Fruit fly (Drosophila melanogaster): ENCODE results near the gene Snmp1.

Snmp1 gene

dm6 chr3R:21205680-21206326 lies 37.8 kb upstream of the Snmp1 start:
- TF ChIP-seq Pif1A (GFP tag; optimal IDR thresholded peaks at IDR 0.05) (peak; percentile 83), CG34367 (tag; optimal IDR thresholded peaks at IDR 0.05) (peak; percentile 51), CG9948 (tag; optimal IDR thresholded peaks at IDR 0.05) (peak; percentile 69), CG8159 (tag; optimal IDR thresholded peaks at IDR 0.05) (no peak), CG17806 (tag; optimal IDR thresholded peaks at IDR 0.05) (peak; percentile 73), D1 (tag; optimal IDR thresholded peaks at IDR 0.05) (no peak), CG14655 (GFP tag; optimal IDR thresholded peaks at IDR 0.05) (peak; percentile 92), CG12605 (GFP tag; IDR thresholded peaks at IDR 0.05) (peak; percentile 70), Snoo (tag; optimal IDR thresholded peaks at IDR 0.05) (peak; percentile 17), CG13204 (GFP tag; optimal IDR thresholded peaks at IDR 0.05) (peak; percentile 99), fd96Ca (GFP tag; IDR thresholded peaks at IDR 0.05) (peak; percentile 95), CG8301 (tag; optimal IDR thresholded peaks at IDR 0.05) (peak; percentile 85), CG15710 (tag; optimal IDR thresholded peaks at IDR 0.05) (peak; percentile 70), CG10348 (GFP tag; IDR thresholded peaks at IDR 0.05) (peak; percentile 50; the same call in 1 of the 2 replicates), CG32121 (GFP tag; IDR thresholded peaks at IDR 0.05) (peak; percentile 80), EcR (GFP tag; optimal IDR thresholded peaks at IDR 0.05) (peak; percentile 99), Pif1B (GFP tag; optimal IDR thresholded peaks at IDR 0.05) (peak; percentile 47), gl (tag; optimal IDR thresholded peaks at IDR 0.05) (no peak), Ets98B (GFP tag; IDR thresholded peaks at IDR 0.05) (peak; percentile 86), CG4496 (GFP tag; IDR thresholded peaks at IDR 0.05) (peak; percentile 90), rn (GFP tag; IDR thresholded peaks at IDR 0.05) (peak; percentile 81)

- TF ChIP-seq rn (GFP tag; IDR thresholded peaks at IDR 0.05) (peak; percentile 78), CG13204 (GFP tag; optimal IDR thresholded peaks at IDR 0.05) (no peak), Pif1B (GFP tag; optimal IDR thresholded peaks at IDR 0.05) (peak; percentile 90), CG15710 (tag; optimal IDR thresholded peaks at IDR 0.05) (peak; percentile 92), CG9948 (tag; optimal IDR thresholded peaks at IDR 0.05) (peak; percentile 91), gl (tag; optimal IDR thresholded peaks at IDR 0.05) (peak; percentile 79), Ets98B (GFP tag; IDR thresholded peaks at IDR 0.05) (peak; percentile 91), Pif1A (GFP tag; optimal IDR thresholded peaks at IDR 0.05) (peak; percentile 93), CG14655 (GFP tag; optimal IDR thresholded peaks at IDR 0.05) (peak; percentile 97), CG17806 (tag; optimal IDR thresholded peaks at IDR 0.05) (peak; percentile 92), D1 (tag; optimal IDR thresholded peaks at IDR 0.05) (peak; percentile 92), CG10348 (GFP tag; IDR thresholded peaks at IDR 0.05) (peak; percentile 73; the same call in 1 of the 2 replicates), EcR (GFP tag; optimal IDR thresholded peaks at IDR 0.05) (peak; percentile 66), CG12605 (GFP tag; IDR thresholded peaks at IDR 0.05) (peak; percentile 73), CG4496 (GFP tag; IDR thresholded peaks at IDR 0.05) (peak; percentile 91), CG32121 (GFP tag; IDR thresholded peaks at IDR 0.05) (peak; percentile 93), CG8301 (tag; optimal IDR thresholded peaks at IDR 0.05) (peak; percentile 97), CG34367 (tag; optimal IDR thresholded peaks at IDR 0.05) (peak; percentile 90), CG8159 (tag; optimal IDR thresholded peaks at IDR 0.05) (peak; percentile 98), Snoo (tag; optimal IDR thresholded peaks at IDR 0.05) (peak; percentile 65), fd96Ca (GFP tag; IDR thresholded peaks at IDR 0.05) (peak; percentile 86)
Measured at dm6 chr3R:21204500-21205167, 36.6 kb upstream of the Snmp1 start.

dm6 chr3R:21203660-21204499 lies 35.9 kb upstream of the Snmp1 start:
- TF ChIP-seq CG34367 (tag; optimal IDR thresholded peaks at IDR 0.05) (no peak), Ets98B (GFP tag; IDR thresholded peaks at IDR 0.05) (peak; percentile 44; the same call in 1 of the 2 replicates), Pif1A (GFP tag; optimal IDR thresholded peaks at IDR 0.05) (no peak), gl (tag; optimal IDR thresholded peaks at IDR 0.05) (no peak), D1 (tag; optimal IDR thresholded peaks at IDR 0.05) (no peak), CG10348 (GFP tag; IDR thresholded peaks at IDR 0.05) (no peak), CG4496 (GFP tag; IDR thresholded peaks at IDR 0.05) (no peak), CG9948 (tag; optimal IDR thresholded peaks at IDR 0.05) (no peak), CG12605 (GFP tag; IDR thresholded peaks at IDR 0.05) (peak; percentile 61), CG8301 (tag; optimal IDR thresholded peaks at IDR 0.05) (no peak), Snoo (tag; optimal IDR thresholded peaks at IDR 0.05) (no peak), Pif1B (GFP tag; optimal IDR thresholded peaks at IDR 0.05) (no peak), CG15710 (tag; optimal IDR thresholded peaks at IDR 0.05) (no peak), CG8159 (tag; optimal IDR thresholded peaks at IDR 0.05) (no peak), CG13204 (GFP tag; optimal IDR thresholded peaks at IDR 0.05) (no peak), CG17806 (tag; optimal IDR thresholded peaks at IDR 0.05) (no peak), rn (GFP tag; IDR thresholded peaks at IDR 0.05) (no peak)

- TF ChIP-seq CG14655 (GFP tag; optimal IDR thresholded peaks at IDR 0.05) = peak; percentile 0
- TF ChIP-seq CG4496 (GFP tag; IDR thresholded peaks at IDR 0.05) = peak; percentile 25; the same call in 1 of the 3 replicates
- peak; percentile 17 for TF ChIP-seq EcR (GFP tag; optimal IDR thresholded peaks at IDR 0.05)
- no peak for TF ChIP-seq Ets98B (GFP tag; IDR thresholded peaks at IDR 0.05)
Measured at dm6 chr3R:21203135-21203534, 35.1 kb upstream of the Snmp1 start.

- TF ChIP-seq CG15710 (tag; optimal IDR thresholded peaks at IDR 0.05) (no peak), CG32121 (GFP tag; IDR thresholded peaks at IDR 0.05) (no peak), Snoo (tag; optimal IDR thresholded peaks at IDR 0.05) (no peak), CG34367 (tag; optimal IDR thresholded peaks at IDR 0.05) (no peak), Pif1B (GFP tag; optimal IDR thresholded peaks at IDR 0.05) (no peak), CG9948 (tag; optimal IDR thresholded peaks at IDR 0.05) (no peak), CG14655 (GFP tag; optimal IDR thresholded peaks at IDR 0.05) (no peak), CG10348 (GFP tag; IDR thresholded peaks at IDR 0.05) (no peak), Ets98B (GFP tag; IDR thresholded peaks at IDR 0.05) (no peak), EcR (GFP tag; optimal IDR thresholded peaks at IDR 0.05) (no peak), Pif1A (GFP tag; optimal IDR thresholded peaks at IDR 0.05) (no peak)
Measured at dm6 chr3R:21201627-21202026, 33.6 kb upstream of the Snmp1 start.

Data from whole organism, pupa.